Fruit fly (Drosophila melanogaster) whole organism, embryonic: ENCODE measurements around the gene Lim3.

Source experiments
- Abd-B ChIP-seq: fragments of 200-800 bp; sonication (Bioruptor generic); optimal IDR thresholded peaks from 2 replicates; lab custom pipeline; 2018; ENCODE audit warnings: missing biosample characterization, mild to moderate bottlenecking, missing genetic modification characterization, moderate library complexity
- BEAF-32 ChIP-seq: fragments of 200-800 bp; sonication (Bioruptor generic); optimal IDR thresholded peaks from 3 replicates; lab custom pipeline; 2017; ENCODE audit warnings: missing biosample characterization, missing genetic modification characterization, mild to moderate bottlenecking, moderate library complexity, missing genetic modification reagents
- CG11085 ChIP-seq: fragments of 200-800 bp; sonication (Bioruptor generic); IDR thresholded peaks from 2 replicates; pipeline ENCODE4 v1.3.6; 2022; ENCODE audit warnings: missing biosample characterization, missing genetic modification characterization
- CG12236 ChIP-seq: fragments of 200-800 bp; sonication (Bioruptor generic); optimal IDR thresholded peaks from 2 replicates; lab custom pipeline; 2016; ENCODE audit warnings: missing biosample characterization, missing genetic modification characterization
- CG13894 ChIP-seq: fragments of 200-800 bp; sonication (Bioruptor generic); optimal IDR thresholded peaks from 3 replicates; lab custom pipeline; 2018; ENCODE audit warnings: missing biosample characterization, mild to moderate bottlenecking, missing genetic modification characterization, moderate library complexity
- CG14965 ChIP-seq: fragments of 200-800 bp; sonication (Bioruptor generic); optimal IDR thresholded peaks from 2 replicates; lab custom pipeline; 2016; ENCODE audit warnings: missing biosample characterization, missing genetic modification characterization, borderline replicate concordance
- CG15011 ChIP-seq: fragments of 200-800 bp; sonication (Bioruptor generic); optimal IDR thresholded peaks from 3 replicates; lab custom pipeline; 2018; ENCODE audit warnings: missing biosample characterization, mild to moderate bottlenecking, missing genetic modification characterization
- CG15601 ChIP-seq: fragments of 200-800 bp; sonication (Bioruptor generic); optimal IDR thresholded peaks from 3 replicates; lab custom pipeline; 2019; ENCODE audit warnings: missing biosample characterization, mild to moderate bottlenecking, missing genetic modification characterization, moderate library complexity
- CG17568 ChIP-seq: fragments of 200-800 bp; sonication (Bioruptor generic); optimal IDR thresholded peaks from 2 replicates; lab custom pipeline; 2018; ENCODE audit warnings: missing biosample characterization, mild to moderate bottlenecking, missing genetic modification characterization, moderate library complexity
- CG18476 ChIP-seq: fragments of 200-800 bp; sonication (Bioruptor generic); optimal IDR thresholded peaks from 2 replicates; lab custom pipeline; 2016; ENCODE audit warnings: missing biosample characterization, mild to moderate bottlenecking, missing genetic modification characterization
- CG18764 ChIP-seq: fragments of 200-800 bp; sonication (Bioruptor generic); optimal IDR thresholded peaks from 3 replicates; lab custom pipeline; 2016; ENCODE audit warnings: missing biosample characterization, missing genetic modification characterization
- CG2678 ChIP-seq: fragments of 200-800 bp; sonication (Bioruptor generic); optimal IDR thresholded peaks from 3 replicates; lab custom pipeline; 2019; ENCODE audit warnings: missing biosample characterization, mild to moderate bottlenecking, missing genetic modification characterization, moderate library complexity
- CG4820 ChIP-seq: fragments of 200-800 bp; sonication (Bioruptor generic); optimal IDR thresholded peaks from 3 replicates; lab custom pipeline; 2016; ENCODE audit warnings: missing biosample characterization, missing genetic modification characterization
- CG5180 ChIP-seq: fragments of 200-800 bp; sonication (Bioruptor generic); optimal IDR thresholded peaks from 3 replicates; lab custom pipeline; 2017; ENCODE audit warnings: missing biosample characterization, missing genetic modification characterization, mild to moderate bottlenecking, moderate library complexity, missing genetic modification reagents
- CG6654 ChIP-seq: fragments of 200-800 bp; sonication (Bioruptor generic); optimal IDR thresholded peaks from 2 replicates; lab custom pipeline; 2017; ENCODE audit warnings: missing biosample characterization, mild to moderate bottlenecking, missing genetic modification characterization
- Doc3 ChIP-seq: fragments of 200-800 bp; sonication (Bioruptor generic); IDR thresholded peaks from 3 replicates; pipeline ENCODE4 v1.3.6; 2022; ENCODE audit warnings: missing biosample characterization, missing genetic modification characterization; ENCODE audit not compliant: partially characterized antibody
- Dref ChIP-seq: fragments of 200-800 bp; sonication (Bioruptor generic); IDR thresholded peaks from 2 replicates; pipeline ENCODE4 v1.3.6; 2022; ENCODE audit warnings: missing biosample characterization, missing genetic modification characterization
- Fer1 ChIP-seq: fragments of 200-800 bp; sonication (Bioruptor generic); optimal IDR thresholded peaks from 2 replicates; lab custom pipeline; 2017; ENCODE audit warnings: missing biosample characterization, mild to moderate bottlenecking, missing genetic modification characterization
- Gug ChIP-seq: fragments of 200-800 bp; sonication (Bioruptor generic); IDR thresholded peaks from 4 replicates; pipeline ENCODE4 v1.3.6; 2022; ENCODE audit warnings: missing biosample characterization, missing genetic modification characterization
- Hmx ChIP-seq: fragments of 200-800 bp; sonication (Bioruptor generic); optimal IDR thresholded peaks from 2 replicates; lab custom pipeline; 2016; ENCODE audit warnings: missing biosample characterization, missing genetic modification characterization
- Hr3 ChIP-seq: fragments of 200-800 bp; sonication (Bioruptor generic); optimal IDR thresholded peaks from 3 replicates; lab custom pipeline; 2016; ENCODE audit warnings: missing biosample characterization, missing genetic modification characterization
- Hr39 ChIP-seq: fragments of >200 bp; optimal IDR thresholded peaks from 2 replicates; lab custom pipeline; 2017
- Hsf ChIP-seq: fragments of 200-800 bp; sonication (Bioruptor generic); optimal IDR thresholded peaks from 3 replicates; lab custom pipeline; 2016; ENCODE audit warnings: missing biosample characterization, missing genetic modification characterization
- MBD-R2 ChIP-seq: fragments of 200-800 bp; sonication (Bioruptor generic); IDR thresholded peaks from 2 replicates; pipeline ENCODE4 v1.3.6; 2022; ENCODE audit warnings: missing biosample characterization, missing genetic modification characterization
- NC2α ChIP-seq: fragments of 200-800 bp; sonication (Bioruptor generic); optimal IDR thresholded peaks from 2 replicates; lab custom pipeline; 2016; ENCODE audit warnings: missing biosample characterization, missing genetic modification characterization
- NfI ChIP-seq: fragments of 200-800 bp; sonication (Bioruptor generic); optimal IDR thresholded peaks from 3 replicates; lab custom pipeline; 2018; ENCODE audit warnings: missing biosample characterization, mild to moderate bottlenecking, missing genetic modification characterization, moderate library complexity
- PHDP ChIP-seq: fragments of 200-800 bp; sonication (Bioruptor generic); optimal IDR thresholded peaks from 3 replicates; lab custom pipeline; 2018; ENCODE audit warnings: missing biosample characterization, mild to moderate bottlenecking, missing genetic modification characterization, moderate library complexity
- Poxn ChIP-seq: fragments of 200-800 bp; sonication (Bioruptor generic); IDR thresholded peaks from 2 replicates; pipeline ENCODE4 v1.3.6; 2022; ENCODE audit warnings: missing biosample characterization, missing genetic modification characterization
- Side ChIP-seq: fragments of 200-800 bp; sonication (Bioruptor generic); optimal IDR thresholded peaks from 2 replicates; lab custom pipeline; 2016; ENCODE audit warnings: missing biosample characterization, missing genetic modification characterization
- Sin3A ChIP-seq: fragments of >200 bp; optimal IDR thresholded peaks from 2 replicates; lab custom pipeline; 2018
- Vsx1 ChIP-seq: fragments of 200-800 bp; sonication (Bioruptor generic); optimal IDR thresholded peaks from 2 replicates; lab custom pipeline; 2017; ENCODE audit warnings: missing biosample characterization, mild to moderate bottlenecking, missing genetic modification characterization, missing genetic modification reagents
- ac ChIP-seq: fragments of 200-800 bp; sonication (Bioruptor generic); optimal IDR thresholded peaks from 3 replicates; lab custom pipeline; 2017; ENCODE audit warnings: missing biosample characterization, mild to moderate bottlenecking, missing genetic modification characterization
- amos ChIP-seq: fragments of 200-800 bp; sonication (Bioruptor generic); IDR thresholded peaks from 2 replicates; pipeline ENCODE4 v1.3.6; 2022; ENCODE audit warnings: missing biosample characterization, missing genetic modification characterization; ENCODE audit not compliant: partially characterized antibody
- ap ChIP-seq: fragments of 200-800 bp; sonication (Bioruptor generic); IDR thresholded peaks from 2 replicates; pipeline ENCODE4 v1.3.6; 2022; ENCODE audit warnings: missing biosample characterization, missing genetic modification characterization
- ara ChIP-seq: fragments of 200-800 bp; sonication (Bioruptor generic); IDR thresholded peaks from 2 replicates; pipeline ENCODE4 v1.3.6; 2022; ENCODE audit warnings: missing biosample characterization, missing genetic modification characterization
- az2 ChIP-seq: fragments of 200-800 bp; sonication (Bioruptor generic); optimal IDR thresholded peaks from 3 replicates; lab custom pipeline; 2016; ENCODE audit warnings: missing biosample characterization, missing genetic modification characterization
- bbx ChIP-seq: fragments of 200-800 bp; sonication (Bioruptor generic); IDR thresholded peaks from 2 replicates; pipeline ENCODE4 v1.3.6; 2022; ENCODE audit warnings: missing biosample characterization, missing genetic modification characterization; ENCODE audit not compliant: partially characterized antibody
- cad ChIP-seq: fragments of >200 bp; optimal IDR thresholded peaks from 2 replicates; lab custom pipeline; 2017; ENCODE audit warnings: missing biosample characterization, missing genetic modification characterization
- chm ChIP-seq: fragments of 200-800 bp; sonication (Bioruptor generic); IDR thresholded peaks from 2 replicates; pipeline ENCODE4 v1.3.6; 2022; ENCODE audit warnings: missing biosample characterization, missing genetic modification characterization
- croc ChIP-seq: fragments of 200-800 bp; sonication (Bioruptor generic); conservative IDR thresholded peaks from 3 replicates; pipeline ENCODE4 v1.3.6; 2022; ENCODE audit warnings: missing biosample characterization, missing genetic modification characterization
- cwo ChIP-seq: fragments of 200-800 bp; sonication (Bioruptor generic); optimal IDR thresholded peaks from 3 replicates; lab custom pipeline; 2017; ENCODE audit warnings: missing biosample characterization, missing genetic modification characterization, mild to moderate bottlenecking, moderate library complexity, missing genetic modification reagents
- dmrt11E ChIP-seq: fragments of 200-800 bp; sonication (Bioruptor generic); optimal IDR thresholded peaks from 3 replicates; lab custom pipeline; 2018; ENCODE audit warnings: missing biosample characterization, mild to moderate bottlenecking, missing genetic modification characterization, moderate library complexity
- emc ChIP-seq: fragments of 200-800 bp; sonication (Bioruptor generic); optimal IDR thresholded peaks from 2 replicates; lab custom pipeline; 2016; ENCODE audit warnings: missing biosample characterization, missing genetic modification characterization
- fd102C ChIP-seq: fragments of 200-800 bp; sonication (Bioruptor generic); optimal IDR thresholded peaks from 2 replicates; lab custom pipeline; 2018; ENCODE audit warnings: missing biosample characterization, mild to moderate bottlenecking, missing genetic modification characterization, moderate library complexity
- gem ChIP-seq: fragments of 200-800 bp; sonication (Bioruptor generic); optimal IDR thresholded peaks from 2 replicates; lab custom pipeline; 2019; ENCODE audit warnings: missing biosample characterization, mild to moderate bottlenecking, missing genetic modification characterization, moderate library complexity
- grau ChIP-seq: fragments of 200-800 bp; optimal IDR thresholded peaks from 3 replicates; lab custom pipeline; 2019; ENCODE audit warnings: missing biosample characterization, mild to moderate bottlenecking, missing genetic modification characterization, moderate library complexity
- gt ChIP-seq: fragments of 200-800 bp; sonication (Bioruptor generic); IDR thresholded peaks from 2 replicates; pipeline ENCODE4 v1.3.6; 2022; ENCODE audit warnings: missing biosample characterization, missing genetic modification characterization
- maf-S ChIP-seq: fragments of 200-800 bp; sonication (Bioruptor generic); optimal IDR thresholded peaks from 2 replicates; lab custom pipeline; 2016; ENCODE audit warnings: missing biosample characterization, missing genetic modification characterization
- sim ChIP-seq: fragments of 200-800 bp; sonication (Bioruptor generic); IDR thresholded peaks from 2 replicates; pipeline ENCODE4 v1.3.6; 2022; ENCODE audit warnings: missing biosample characterization, missing genetic modification characterization
- sima ChIP-seq: fragments of 200-800 bp; sonication (Bioruptor generic); optimal IDR thresholded peaks from 2 replicates; lab custom pipeline; 2016; ENCODE audit warnings: missing biosample characterization, missing genetic modification characterization
- slbo ChIP-seq: fragments of 200-800 bp; sonication (Bioruptor generic); IDR thresholded peaks from 2 replicates; pipeline ENCODE4 v1.3.6; 2022; ENCODE audit warnings: missing biosample characterization, missing genetic modification characterization
- ttk ChIP-seq: fragments of 200-800 bp; sonication (Bioruptor generic); IDR thresholded peaks from 2 replicates; pipeline ENCODE4 v2.1.2; 2022; ENCODE audit warnings: missing biosample characterization, missing genetic modification characterization
- twi ChIP-seq: fragments of 200-800 bp; optimal IDR thresholded peaks from 2 replicates; lab custom pipeline; 2019; ENCODE audit warnings: missing biosample characterization, mild to moderate bottlenecking, missing genetic modification characterization, moderate library complexity

The Lim3 gene

DNA sequence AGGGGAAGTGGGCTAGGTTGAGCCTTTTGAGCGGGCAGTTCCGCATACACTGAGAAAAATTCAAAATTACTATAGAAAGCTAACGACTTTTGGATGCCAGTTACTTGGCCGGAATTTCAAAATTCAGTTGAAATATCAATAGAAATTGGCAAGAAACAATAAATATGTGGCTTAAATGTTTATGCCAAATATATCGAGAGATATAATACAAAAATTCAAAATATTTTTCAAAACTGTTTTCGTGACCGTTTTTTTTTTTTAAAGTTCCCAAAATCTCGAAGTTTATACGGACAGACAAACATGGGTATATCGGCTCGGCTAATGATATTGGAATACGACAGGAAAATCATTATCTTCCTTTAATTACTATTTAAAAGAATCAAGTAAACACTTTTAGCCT lies 12.8 kb upstream of the Lim3 start (continued):
- TF ChIP-seq Vsx1: no peak
- TF ChIP-seq CG18476 (GFP tag; lab: Kevin White, UChicago): peak; percentile 7
- TF ChIP-seq Fer1 (GFP tag; lab: Kevin White, UChicago): peak; percentile 47
- TF ChIP-seq CG5180 (GFP tag; lab: Kevin White, UChicago): no peak
- no peak for TF ChIP-seq CG6654
- TF ChIP-seq NfI: no peak
- TF ChIP-seq Poxn (GFP tag; lab: Robert Waterston, UW): no peak
- TF ChIP-seq slbo: peak; percentile 46
- TF ChIP-seq Doc3: no peak
- TF ChIP-seq ara (GFP tag; lab: Robert Waterston, UW): no peak
- TF ChIP-seq dmrt11E (tag; lab: Kevin White, UChicago): no peak
- no peak for TF ChIP-seq gem (tag; lab: Kevin White, UChicago)
- no peak for TF ChIP-seq bbx (GFP tag; lab: Robert Waterston, UW)
- TF ChIP-seq ap (GFP tag; lab: Robert Waterston, UW): no peak
- TF ChIP-seq cad (GFP tag; lab: Kevin White, UChicago): no peak
- no peak for TF ChIP-seq NC2α (GFP tag; lab: Kevin White, UChicago)
- TF ChIP-seq Hsf (GFP tag; lab: Kevin White, UChicago): peak; percentile 12
- no peak for TF ChIP-seq Sin3A (lab: Kevin White, UChicago)
- no peak for TF ChIP-seq Hr39 (lab: Kevin White, UChicago)
- TF ChIP-seq Abd-B (GFP tag; lab: Kevin White, UChicago): peak; percentile 0
- no peak for TF ChIP-seq ac (GFP tag; lab: Kevin White, UChicago)
- no peak for TF ChIP-seq ttk (GFP tag; lab: Robert Waterston, UW)
- peak; percentile 23 for TF ChIP-seq Side
- TF ChIP-seq chm (GFP tag; lab: Robert Waterston, UW): no peak
- no peak for TF ChIP-seq twi (tag; lab: Kevin White, UChicago)
- no peak for TF ChIP-seq BEAF-32 (GFP tag; lab: Kevin White, UChicago)
- TF ChIP-seq PHDP (tag; lab: Kevin White, UChicago): peak; percentile 12
- TF ChIP-seq croc (GFP tag; lab: Robert Waterston, UW): no peak
- TF ChIP-seq CG12236 (GFP tag; lab: Kevin White, UChicago): no peak
- TF ChIP-seq CG15601 (tag; lab: Kevin White, UChicago): peak; percentile 24
- no peak for TF ChIP-seq CG14965 (GFP tag; lab: Kevin White, UChicago)
- peak; percentile 1 for TF ChIP-seq az2 (GFP tag; lab: Kevin White, UChicago)
- no peak for TF ChIP-seq Dref (GFP tag; lab: Robert Waterston, UW)
- TF ChIP-seq emc: no peak
- TF ChIP-seq Gug (GFP tag; lab: Robert Waterston, UW): peak; percentile 32; the same call in 1 of the 4 replicates
- TF ChIP-seq Hr3 (GFP tag; lab: Kevin White, UChicago): peak; percentile 19
- no peak for TF ChIP-seq grau (tag; lab: Kevin White, UChicago)
- TF ChIP-seq CG4820 (GFP tag; lab: Kevin White, UChicago): peak; percentile 31
- peak; percentile 2 for TF ChIP-seq CG18764 (GFP tag; lab: Kevin White, UChicago)
- TF ChIP-seq gt (GFP tag; lab: Robert Waterston, UW): no peak
- no peak for TF ChIP-seq fd102C (GFP tag; lab: Kevin White, UChicago)
- no peak for TF ChIP-seq amos (GFP tag; lab: Robert Waterston, UW)
- TF ChIP-seq MBD-R2 (GFP tag; lab: Robert Waterston, UW): no peak
- TF ChIP-seq sima (GFP tag; lab: Kevin White, UChicago): no peak
- TF ChIP-seq Hmx (GFP tag; lab: Kevin White, UChicago): no peak
- TF ChIP-seq cwo: no peak
- TF ChIP-seq sim (GFP tag; lab: Robert Waterston, UW): no peak
- no peak for TF ChIP-seq CG13894 (tag; lab: Kevin White, UChicago)
- TF ChIP-seq CG2678: peak; percentile 68
- no peak for TF ChIP-seq CG15011 (GFP tag; lab: Kevin White, UChicago)
- no peak for TF ChIP-seq CG17568
- TF ChIP-seq CG11085: no peak
- no peak for TF ChIP-seq maf-S (GFP tag; lab: Kevin White, UChicago)
